Fruit fly (Drosophila melanogaster): ENCODE data around the gene Polr3A.

dm6 chrX:15816127-15816526 is 53.4 kb downstream of the Polr3A start:
- TF ChIP-seq CTCF (optimal IDR thresholded peaks at IDR 0.05) (no peak), CG8478 (optimal IDR thresholded peaks at IDR 0.05) (no peak)

Measured in S2 (cell line).